Fruit fly (Drosophila melanogaster): ENCODE data around the gene Zip99C.

The Zip99C gene

DNA sequence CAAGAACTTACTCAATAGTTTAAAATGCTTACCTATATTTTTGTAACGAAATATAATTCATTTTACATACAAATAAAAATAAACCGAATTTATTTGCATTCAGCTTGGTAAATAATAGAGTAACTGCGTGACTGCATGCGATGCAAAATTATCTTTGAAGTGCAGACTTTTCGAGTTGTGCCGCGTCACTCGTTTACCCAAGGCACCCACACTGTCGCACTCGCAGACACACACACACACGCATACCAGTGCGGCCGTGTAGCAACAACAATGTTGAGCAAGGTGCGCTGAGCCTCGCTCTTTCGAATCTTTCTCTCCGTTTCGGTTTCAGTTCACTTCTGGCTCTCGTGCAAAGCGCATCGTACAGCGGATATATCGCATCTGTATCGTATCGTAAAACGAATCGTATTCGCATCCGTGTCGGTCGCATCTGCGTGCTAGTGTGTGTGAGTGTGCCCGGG lies 8.1 kb upstream of the Zip99C start, which contains the start of gene CG31038 (continued):
- peak; percentile 66 for TF ChIP-seq Smox (GFP tag; optimal IDR thresholded peaks at IDR 0.05)
- peak; percentile 56; the same call in 1 of the 3 replicates for TF ChIP-seq CG8119 (GFP tag; IDR thresholded peaks at IDR 0.05)
- no peak for TF ChIP-seq dac (GFP tag; optimal IDR thresholded peaks at IDR 0.05)
- no peak for TF ChIP-seq Eip93F (GFP tag; optimal IDR thresholded peaks at IDR 0.05)
- peak; percentile 39 for TF ChIP-seq acj6 (GFP tag; optimal IDR thresholded peaks at IDR 0.05)
- no peak for TF ChIP-seq Sox15 (GFP tag; optimal IDR thresholded peaks at IDR 0.05)
- no peak for TF ChIP-seq CG7368 (GFP tag; optimal IDR thresholded peaks at IDR 0.05)
- peak; percentile 65 for TF ChIP-seq CG9139 (GFP tag; optimal IDR thresholded peaks at IDR 0.05)
- TF ChIP-seq Sox14 (GFP tag; optimal IDR thresholded peaks at IDR 0.05): peak; percentile 32
- peak; percentile 63 for TF ChIP-seq CG32006 (GFP tag; optimal IDR thresholded peaks at IDR 0.05)
- peak; percentile 28 for TF ChIP-seq spab (GFP tag; optimal IDR thresholded peaks at IDR 0.05)
- peak; percentile 43 for TF ChIP-seq Ets96B (tag; optimal IDR thresholded peaks at IDR 0.05)
- TF ChIP-seq CG8632 (GFP tag; optimal IDR thresholded peaks at IDR 0.05): peak; percentile 51
- TF ChIP-seq CG8319 (GFP tag; optimal IDR thresholded peaks at IDR 0.05): peak; percentile 19
- peak; percentile 63 for TF ChIP-seq pdm3 (GFP tag; optimal IDR thresholded peaks at IDR 0.05)
- TF ChIP-seq ss (GFP tag; optimal IDR thresholded peaks at IDR 0.05): peak; percentile 63 to 79
- peak; percentile 39 for TF ChIP-seq CG16779 (tag; optimal IDR thresholded peaks at IDR 0.05)
- TF ChIP-seq lz (GFP tag; optimal IDR thresholded peaks at IDR 0.05): peak; percentile 39
- peak; percentile 63; the same call in 1 of the 2 replicates for TF ChIP-seq CG15336 (GFP tag; IDR thresholded peaks at IDR 0.05)
- TF ChIP-seq CG10669 (GFP tag; optimal IDR thresholded peaks at IDR 0.05): peak; percentile 51
- TF ChIP-seq dsx (GFP tag; optimal IDR thresholded peaks at IDR 0.05; ENCODE audit: poor library complexity, severe bottlenecking): peak; percentile 95
- TF ChIP-seq vri (GFP tag; optimal IDR thresholded peaks at IDR 0.05): peak; percentile 48
- peak; percentile 33 for TF ChIP-seq fd59A (GFP tag; optimal IDR thresholded peaks at IDR 0.05)

DNA sequence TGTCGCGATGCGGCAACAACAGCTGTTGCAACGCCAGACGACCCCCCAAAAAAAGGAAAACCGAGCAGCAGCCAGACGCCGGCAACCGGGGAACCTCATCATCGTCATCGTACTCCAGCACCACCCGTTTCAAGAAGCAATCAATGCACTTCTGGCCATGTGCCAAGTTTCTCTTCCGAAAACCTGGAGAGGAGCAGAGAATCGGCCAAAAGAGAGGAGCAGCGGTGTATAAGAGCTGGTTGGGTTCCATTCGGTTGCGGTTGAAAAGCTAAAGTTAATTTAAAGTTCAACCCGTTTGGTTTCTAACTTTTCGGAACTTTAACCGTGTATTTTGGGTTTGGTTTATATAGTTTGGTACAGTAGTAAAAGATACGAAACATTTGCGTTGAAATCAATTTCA lies 7.5 kb upstream of the Zip99C start:
- TF ChIP-seq CG6163 (GFP tag; IDR thresholded peaks at IDR 0.05): no peak
- no peak for TF ChIP-seq fd59A (GFP tag; optimal IDR thresholded peaks at IDR 0.05)
- no peak for TF ChIP-seq salr (GFP tag; optimal IDR thresholded peaks at IDR 0.05)
- TF ChIP-seq CG3919 (GFP tag; optimal IDR thresholded peaks at IDR 0.05): no peak
- TF ChIP-seq CG32006 (GFP tag; optimal IDR thresholded peaks at IDR 0.05): no peak

DNA sequence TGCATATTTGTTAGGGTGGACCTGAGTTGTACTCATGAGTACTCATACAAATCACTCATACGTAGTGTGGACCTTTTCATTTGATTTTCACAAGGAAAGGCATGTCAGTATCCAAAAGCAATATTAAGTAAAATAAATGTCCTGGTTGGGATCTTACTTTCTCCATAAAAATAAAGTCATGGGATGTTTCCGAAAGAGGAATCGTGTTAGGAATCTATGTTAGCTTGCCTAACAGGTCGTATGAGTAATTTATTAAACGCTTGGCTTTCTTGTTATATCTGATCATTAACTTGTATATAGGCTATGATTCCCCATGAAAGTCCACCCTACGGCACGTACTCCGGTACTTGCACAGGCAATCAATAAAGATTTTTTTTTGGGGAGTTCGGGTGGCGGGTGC lies 7.1 kb upstream of the Zip99C start:
- TF ChIP-seq Blimp-1 (GFP tag; optimal IDR thresholded peaks at IDR 0.05) (peak; percentile 7), CG10631 (GFP tag; optimal IDR thresholded peaks at IDR 0.05) (peak; percentile 75), svp (GFP tag) (no peak), CG11902 (GFP tag; optimal IDR thresholded peaks at IDR 0.05) (peak; percentile 25), CG32006 (GFP tag; optimal IDR thresholded peaks at IDR 0.05) (peak; percentile 87), CG1621 (tag; optimal IDR thresholded peaks at IDR 0.05) (peak; percentile 66), ss (GFP tag; optimal IDR thresholded peaks at IDR 0.05) (peak; percentile 24 to 76), CG8632 (GFP tag; optimal IDR thresholded peaks at IDR 0.05) (peak; percentile 66), Eip78C (GFP tag) (peak; percentile 96), CG15336 (GFP tag; IDR thresholded peaks at IDR 0.05) (peak; percentile 84), Sox102F (GFP tag; optimal IDR thresholded peaks at IDR 0.05) (peak; percentile 78), vri (GFP tag; optimal IDR thresholded peaks at IDR 0.05) (peak; percentile 21), CG16779 (tag; optimal IDR thresholded peaks at IDR 0.05) (peak; percentile 56), CG8319 (GFP tag; optimal IDR thresholded peaks at IDR 0.05) (peak; percentile 21), CG6854 (GFP tag; optimal IDR thresholded peaks at IDR 0.05) (no peak), CG10669 (GFP tag; optimal IDR thresholded peaks at IDR 0.05) (peak; percentile 67), CG6276 (GFP tag; optimal IDR thresholded peaks at IDR 0.05) (peak; percentile 84), Hr39 (GFP tag; optimal IDR thresholded peaks at IDR 0.05) (peak; percentile 68), CG4318 (GFP tag; optimal IDR thresholded peaks at IDR 0.05) (no peak), CG3032 (tag; optimal IDR thresholded peaks at IDR 0.05) (peak; percentile 49), Ets21C (GFP tag; optimal IDR thresholded peaks at IDR 0.05) (peak; percentile 57), Ets96B (tag; optimal IDR thresholded peaks at IDR 0.05) (peak; percentile 72), salr (GFP tag; optimal IDR thresholded peaks at IDR 0.05) (peak; percentile 26 to 84), Gug (GFP tag; IDR thresholded peaks at IDR 0.05) (0 out of 2 replicates have a peak, but pooled peaks have one; percentile 34), cyc (GFP tag; optimal IDR thresholded peaks at IDR 0.05) (peak; percentile 52), Hr38 (GFP tag; optimal IDR thresholded peaks at IDR 0.05) (no peak), CG6163 (GFP tag; IDR thresholded peaks at IDR 0.05) (peak; percentile 73), net (GFP tag; optimal IDR thresholded peaks at IDR 0.05) (peak; percentile 80), CG7368 (GFP tag; optimal IDR thresholded peaks at IDR 0.05) (no peak), spab (GFP tag; optimal IDR thresholded peaks at IDR 0.05) (peak; percentile 56), Smox (GFP tag; optimal IDR thresholded peaks at IDR 0.05) (no peak), Sox15 (GFP tag; optimal IDR thresholded peaks at IDR 0.05) (peak; percentile 57), fd59A (GFP tag; optimal IDR thresholded peaks at IDR 0.05) (peak; percentile 65), Sox14 (GFP tag; optimal IDR thresholded peaks at IDR 0.05) (peak; percentile 71), achi (GFP tag; optimal IDR thresholded peaks at IDR 0.05) (peak; percentile 75), CG34406 (GFP tag; optimal IDR thresholded peaks at IDR 0.05) (peak; percentile 72)

Measured in whole organism, prepupa.